Worm (Caenorhabditis elegans): ENCODE data around the gene C08E8.4.

The C08E8.4 gene

DNA sequence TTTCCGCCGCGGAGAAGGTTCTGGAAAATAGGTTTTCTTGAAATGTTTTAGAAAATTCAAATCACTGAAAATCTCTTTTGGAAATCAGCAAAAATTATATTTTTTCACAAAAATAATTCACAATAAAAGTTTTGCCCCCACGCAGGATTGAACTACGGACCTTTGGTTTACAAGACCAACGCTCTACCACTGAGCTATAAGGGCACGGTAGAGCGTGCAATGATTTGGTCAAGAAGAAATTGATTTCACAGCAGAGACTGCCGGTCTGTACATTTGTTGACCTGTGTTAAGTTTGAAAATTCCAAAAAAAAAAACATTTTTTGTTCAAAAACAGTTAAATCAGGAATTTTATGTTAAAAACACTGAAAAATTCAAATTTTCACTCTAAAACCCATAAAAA lies 40.7 kb downstream of the C08E8.4 start (continued):
- peak; percentile 44 for TF ChIP-seq snpc-1.1 (tag; optimal IDR thresholded peaks at IDR 0.05; ENCODE audit: insufficient read depth)
- TF ChIP-seq somi-1 (GFP tag; optimal IDR thresholded peaks at IDR 0.05), result no peak
- TF ChIP-seq lin-54 (GFP tag; optimal IDR thresholded peaks at IDR 0.05), result peak; percentile 19
- peak; percentile 11 for TF ChIP-seq hlh-12 (tag; optimal IDR thresholded peaks at IDR 0.05)
- TF ChIP-seq F49E8.2 (tag; optimal IDR thresholded peaks at IDR 0.05; ENCODE audit: insufficient read depth), result peak; percentile 50
- TF ChIP-seq lir-1 (GFP tag; conservative IDR thresholded peaks at IDR 0.05), result no peak
- TF ChIP-seq attf-3 (GFP tag; conservative IDR thresholded peaks at IDR 0.05), result 0 out of 2 replicates have a peak, but pooled peaks have one; percentile 20
- peak; percentile 79 for TF ChIP-seq snpc-1.3 (tag; optimal IDR thresholded peaks at IDR 0.05; ENCODE audit: insufficient read depth)
- no peak for TF ChIP-seq atf-7 (tag; optimal IDR thresholded peaks at IDR 0.05)
- no peak for TF ChIP-seq nfya-1 (tag; optimal IDR thresholded peaks at IDR 0.05; ENCODE audit: borderline replicate concordance, insufficient read depth)
- TF ChIP-seq aptf-3 (GFP tag; IDR thresholded peaks at IDR 0.05), result no peak
- peak; percentile 60 for TF ChIP-seq snpc-4 (GFP tag; optimal IDR thresholded peaks at IDR 0.05)
- peak in 2 of 4 experiments; percentile 18 to 74 for TF ChIP-seq snpc-4 (tag; optimal IDR thresholded peaks at IDR 0.05)
- no peak for TF ChIP-seq nhr-120 (GFP tag; IDR thresholded peaks at IDR 0.05)
- TF ChIP-seq him-1 (tag; optimal IDR thresholded peaks at IDR 0.05), result peak; percentile 70
- peak; percentile 9 for TF ChIP-seq madf-10 (tag; optimal IDR thresholded peaks at IDR 0.05)
- TF ChIP-seq zim-3 (tag; optimal IDR thresholded peaks at IDR 0.05), result peak; percentile 43
- TF ChIP-seq T26A5.8 (tag; optimal IDR thresholded peaks at IDR 0.05), result peak; percentile 25
- TF ChIP-seq mxl-1 (tag; optimal IDR thresholded peaks at IDR 0.05), result peak; percentile 70
- TF ChIP-seq fkh-3 (tag; optimal IDR thresholded peaks at IDR 0.05), result no peak
- peak; percentile 82 for TF ChIP-seq rpc-1 (optimal IDR thresholded peaks at IDR 0.05)
- TF ChIP-seq rpc-1 (tag; optimal IDR thresholded peaks at IDR 0.05), result peak; percentile 94
- TF ChIP-seq hmg-20 (GFP tag; IDR thresholded peaks at IDR 0.05), result no peak
- peak; percentile 67 for TF ChIP-seq die-1 (tag; optimal IDR thresholded peaks at IDR 0.05)
- no peak for TF ChIP-seq bed-2 (GFP tag; IDR thresholded peaks at IDR 0.05)
- TF ChIP-seq C06A6.2 (GFP tag; conservative IDR thresholded peaks at IDR 0.05), result no peak
- peak; percentile 1 for TF ChIP-seq T07F8.4 (tag; optimal IDR thresholded peaks at IDR 0.05)
- no peak for TF ChIP-seq F39B2.1 (GFP tag; IDR thresholded peaks at IDR 0.05)
- TF ChIP-seq F23B12.7 (tag; optimal IDR thresholded peaks at IDR 0.05; ENCODE audit: insufficient read depth), result peak; percentile 23
- TF ChIP-seq ekl-4 (GFP tag; IDR thresholded peaks at IDR 0.05), result peak; percentile 35; the same call in 1 of the 2 replicates
- TF ChIP-seq Y53G8AR.9 (GFP tag; conservative IDR thresholded peaks at IDR 0.05), result peak; percentile 38; the same call in 1 of the 2 replicates
- peak; percentile 16 for TF ChIP-seq unc-130 (GFP tag; optimal IDR thresholded peaks at IDR 0.05)
- no peak for TF ChIP-seq Y67H2A.10 (GFP tag; conservative IDR thresholded peaks at IDR 0.05)
- no peak for TF ChIP-seq ets-4 (GFP tag; optimal IDR thresholded peaks at IDR 0.05)
- peak in 1 of 3 experiments; percentile 56 for TF ChIP-seq lin-35 (GFP tag; optimal IDR thresholded peaks at IDR 0.05)
- peak; percentile 28; the same call in 1 of the 2 replicates for TF ChIP-seq rcor-1 (GFP tag; IDR thresholded peaks at IDR 0.05)
- no peak for TF ChIP-seq athp-1 (tag; optimal IDR thresholded peaks at IDR 0.05)
- TF ChIP-seq K12H6.12 (tag; optimal IDR thresholded peaks at IDR 0.05), result no peak
- TF ChIP-seq ztf-26 (tag; optimal IDR thresholded peaks at IDR 0.05), result no peak
- TF ChIP-seq egl-44 (GFP tag; IDR thresholded peaks at IDR 0.05), result no peak
- peak; percentile 81; the same call in 1 of the 2 replicates for TF ChIP-seq ztf-25 (GFP tag; IDR thresholded peaks at IDR 0.05)
- no peak for TF ChIP-seq ZK185.1 (tag; optimal IDR thresholded peaks at IDR 0.05; ENCODE audit: poor library complexity, severe bottlenecking)
- peak; percentile 45 for TF ChIP-seq snpc-3.4 (tag; optimal IDR thresholded peaks at IDR 0.05)
- no peak; the same call in 1 of the 2 replicates for TF ChIP-seq Y53F4B.3 (GFP tag; IDR thresholded peaks at IDR 0.05)
- TF ChIP-seq unc-62 (GFP tag; optimal IDR thresholded peaks at IDR 0.05), result no peak
- peak; percentile 2 for TF ChIP-seq nhr-80 (tag; optimal IDR thresholded peaks at IDR 0.05)
- no peak for TF ChIP-seq F57C9.4 (tag; optimal IDR thresholded peaks at IDR 0.05)
- peak; percentile 60; the same call in 1 of the 2 replicates for TF ChIP-seq madf-6 (GFP tag; IDR thresholded peaks at IDR 0.05)
